Fruit fly (Drosophila melanogaster): Measurements from ENCODE around the gene Rcd2.

Gene Rcd2

dm6 chr3L:20549358-20549757, 9.1 kb upstream of the Rcd2 start:
- TF ChIP-seq tj (GFP tag; optimal IDR thresholded peaks at IDR 0.05), result no peak
- TF ChIP-seq CG1620 (GFP tag; optimal IDR thresholded peaks at IDR 0.05), result no peak
- no peak for TF ChIP-seq toe (GFP tag; optimal IDR thresholded peaks at IDR 0.05)
- TF ChIP-seq Mnt (GFP tag; optimal IDR thresholded peaks at IDR 0.05), result no peak
- TF ChIP-seq Clk (GFP tag; optimal IDR thresholded peaks at IDR 0.05), result no peak
- TF ChIP-seq CG12768 (GFP tag; optimal IDR thresholded peaks at IDR 0.05), result no peak
- TF ChIP-seq CG11617 (GFP tag; optimal IDR thresholded peaks at IDR 0.05), result no peak
- no peak for TF ChIP-seq Hr96 (GFP tag; optimal IDR thresholded peaks at IDR 0.05)
- TF ChIP-seq pad (GFP tag; optimal IDR thresholded peaks at IDR 0.05), result no peak
- no peak for TF ChIP-seq ovo (GFP tag; optimal IDR thresholded peaks at IDR 0.05)
- no peak for TF ChIP-seq CG7045 (GFP tag; optimal IDR thresholded peaks at IDR 0.05)
- TF ChIP-seq CG14711 (tag; optimal IDR thresholded peaks at IDR 0.05), result no peak
- TF ChIP-seq cnc (optimal IDR thresholded peaks at IDR 0.05), result no peak
- TF ChIP-seq CG33017 (tag; optimal IDR thresholded peaks at IDR 0.05), result no peak
- TF ChIP-seq CG7101 (tag; optimal IDR thresholded peaks at IDR 0.05), result no peak
- TF ChIP-seq bab1 (GFP tag; optimal IDR thresholded peaks at IDR 0.05), result no peak
- TF ChIP-seq kay (GFP tag; ENCODE audit: borderline replicate concordance), result no peak
- no peak for TF ChIP-seq CG5204 (GFP tag; optimal IDR thresholded peaks at IDR 0.05)
- TF ChIP-seq Crg-1 (GFP tag; optimal IDR thresholded peaks at IDR 0.05), result no peak
- no peak for TF ChIP-seq cic (GFP tag; optimal IDR thresholded peaks at IDR 0.05)

- TF ChIP-seq toe (GFP tag; optimal IDR thresholded peaks at IDR 0.05), result no peak
- no peak for TF ChIP-seq kay (GFP tag; ENCODE audit: borderline replicate concordance)
- TF ChIP-seq CG5204 (GFP tag; optimal IDR thresholded peaks at IDR 0.05), result no peak
- no peak for TF ChIP-seq Hr96 (GFP tag; optimal IDR thresholded peaks at IDR 0.05)
- TF ChIP-seq Crg-1 (GFP tag; optimal IDR thresholded peaks at IDR 0.05), result no peak
- no peak for TF ChIP-seq Clk (GFP tag; optimal IDR thresholded peaks at IDR 0.05)
These were observed 8.1 kb upstream of the Rcd2 start for dm6 chr3L:20548201-20548854.

- peak; percentile 4 for TF ChIP-seq bab1 (GFP tag; optimal IDR thresholded peaks at IDR 0.05)
- no peak for TF ChIP-seq CG7101 (tag; optimal IDR thresholded peaks at IDR 0.05)
These were observed 1.0 kb upstream of the Rcd2 start for dm6 chr3L:20540975-20541951.

dm6 chr3L:20539116-20539990, 864 bp downstream of the Rcd2 start:
- no peak for TF ChIP-seq CG11617 (GFP tag; optimal IDR thresholded peaks at IDR 0.05)
- peak; percentile 28 for TF ChIP-seq cic (GFP tag; optimal IDR thresholded peaks at IDR 0.05)
- no peak for TF ChIP-seq CG12768 (GFP tag; optimal IDR thresholded peaks at IDR 0.05)
- TF ChIP-seq tj (GFP tag; optimal IDR thresholded peaks at IDR 0.05), result peak; percentile 98
- TF ChIP-seq CG7101 (tag; optimal IDR thresholded peaks at IDR 0.05), result no peak
- no peak for TF ChIP-seq CG5204 (GFP tag; optimal IDR thresholded peaks at IDR 0.05)
- TF ChIP-seq pad (GFP tag; optimal IDR thresholded peaks at IDR 0.05), result no peak
- TF ChIP-seq CG14711 (tag; optimal IDR thresholded peaks at IDR 0.05), result no peak
- TF ChIP-seq CG33017 (tag; optimal IDR thresholded peaks at IDR 0.05), result no peak
- no peak for TF ChIP-seq bab1 (GFP tag; optimal IDR thresholded peaks at IDR 0.05)
- no peak for TF ChIP-seq Hr96 (GFP tag; optimal IDR thresholded peaks at IDR 0.05)
- TF ChIP-seq Mnt (GFP tag; optimal IDR thresholded peaks at IDR 0.05), result peak; percentile 4
- no peak for TF ChIP-seq ovo (GFP tag; optimal IDR thresholded peaks at IDR 0.05)
- TF ChIP-seq kay (GFP tag; ENCODE audit: borderline replicate concordance), result peak; percentile 72

dm6 chr3L:20538458-20538857, 1.8 kb downstream of the Rcd2 start:
- no peak for TF ChIP-seq tj (GFP tag; optimal IDR thresholded peaks at IDR 0.05)

dm6 chr3L:20537655-20538300, 2.4 kb downstream of the Rcd2 start:
- TF ChIP-seq cic (GFP tag; optimal IDR thresholded peaks at IDR 0.05) (peak; percentile 56), Mnt (GFP tag; optimal IDR thresholded peaks at IDR 0.05) (no peak), kay (GFP tag; ENCODE audit: borderline replicate concordance) (peak; percentile 78), toe (GFP tag; optimal IDR thresholded peaks at IDR 0.05) (no peak), Hr96 (GFP tag; optimal IDR thresholded peaks at IDR 0.05) (no peak), CG5204 (GFP tag; optimal IDR thresholded peaks at IDR 0.05) (peak; percentile 19), bab1 (GFP tag; optimal IDR thresholded peaks at IDR 0.05) (no peak)

Data from whole organism, adult.